Fruit fly (Drosophila melanogaster) whole organism, adult: ENCODE data around the gene CG18649.

Experiments used
- CG12768 ChIP-seq: fragments of 200-800 bp; sonication (Bioruptor generic); optimal IDR thresholded peaks from 2 replicates; lab custom pipeline; 2017; ENCODE audit warnings: missing biosample characterization, missing genetic modification characterization, mild to moderate bottlenecking, moderate library complexity, missing genetic modification reagents
- CG5204 ChIP-seq: fragments of 200-800 bp; sonication (Bioruptor generic); optimal IDR thresholded peaks from 2 replicates; lab custom pipeline; 2016; ENCODE audit warnings: missing biosample characterization, missing genetic modification characterization
- CG7045 ChIP-seq: fragments of 200-800 bp; sonication (Bioruptor generic); optimal IDR thresholded peaks from 2 replicates; lab custom pipeline; 2017; ENCODE audit warnings: missing biosample characterization, mild to moderate bottlenecking, missing genetic modification characterization
- CG7101 ChIP-seq: fragments of 200-800 bp; sonication (Bioruptor generic); optimal IDR thresholded peaks from 2 replicates; lab custom pipeline; 2018; ENCODE audit warnings: missing biosample characterization, mild to moderate bottlenecking, missing genetic modification characterization, moderate library complexity
- Clk ChIP-seq: fragments of 200-800 bp; sonication (Bioruptor generic); optimal IDR thresholded peaks from 2 replicates; lab custom pipeline; 2017; ENCODE audit warnings: missing biosample characterization, missing genetic modification characterization
- Crg-1 ChIP-seq: fragments of 200-800 bp; sonication (Bioruptor generic); optimal IDR thresholded peaks from 2 replicates; lab custom pipeline; 2016; ENCODE audit warnings: missing biosample characterization, missing genetic modification characterization
- Hr96 ChIP-seq: fragments of 200-800 bp; sonication (Bioruptor generic); optimal IDR thresholded peaks from 2 replicates; lab custom pipeline; 2016; ENCODE audit warnings: missing biosample characterization, missing genetic modification characterization
- Mnt ChIP-seq: fragments of 200-800 bp; sonication (Bioruptor generic); optimal IDR thresholded peaks from 2 replicates; lab custom pipeline; 2016; ENCODE audit warnings: missing biosample characterization, mild to moderate bottlenecking, missing genetic modification characterization
- bab1 ChIP-seq: fragments of 200-800 bp; sonication (Bioruptor generic); optimal IDR thresholded peaks from 3 replicates; lab custom pipeline; 2019; ENCODE audit warnings: missing biosample characterization, mild to moderate bottlenecking, missing genetic modification characterization, moderate library complexity
- cnc ChIP-seq, 2 experiments: fragments of >200 bp; optimal IDR thresholded peaks; 2 replicates each; lab custom pipeline; 2017
- kay ChIP-seq: fragments of 200-800 bp; sonication (Bioruptor generic); peaks from one replicate; lab custom pipeline; 2016; ENCODE audit warnings: missing biosample characterization, missing genetic modification characterization, borderline replicate concordance
- ovo ChIP-seq: fragments of 200-800 bp; sonication (Bioruptor generic); optimal IDR thresholded peaks from 2 replicates; lab custom pipeline; 2016; ENCODE audit warnings: missing biosample characterization, missing genetic modification characterization
- pad ChIP-seq: fragments of 200-800 bp; sonication (Bioruptor generic); optimal IDR thresholded peaks from 3 replicates; lab custom pipeline; 2017; ENCODE audit warnings: missing biosample characterization, missing genetic modification characterization, mild to moderate bottlenecking, moderate library complexity, missing genetic modification reagents
- tj ChIP-seq: fragments of 200-800 bp; sonication (Bioruptor generic); optimal IDR thresholded peaks from 3 replicates; lab custom pipeline; 2017; ENCODE audit warnings: missing biosample characterization, mild to moderate bottlenecking, missing genetic modification characterization, moderate library complexity
- toe ChIP-seq: fragments of 200-800 bp; sonication (Bioruptor generic); optimal IDR thresholded peaks from 2 replicates; lab custom pipeline; 2016; ENCODE audit warnings: missing biosample characterization, missing genetic modification characterization

Gene CG18649

DNA sequence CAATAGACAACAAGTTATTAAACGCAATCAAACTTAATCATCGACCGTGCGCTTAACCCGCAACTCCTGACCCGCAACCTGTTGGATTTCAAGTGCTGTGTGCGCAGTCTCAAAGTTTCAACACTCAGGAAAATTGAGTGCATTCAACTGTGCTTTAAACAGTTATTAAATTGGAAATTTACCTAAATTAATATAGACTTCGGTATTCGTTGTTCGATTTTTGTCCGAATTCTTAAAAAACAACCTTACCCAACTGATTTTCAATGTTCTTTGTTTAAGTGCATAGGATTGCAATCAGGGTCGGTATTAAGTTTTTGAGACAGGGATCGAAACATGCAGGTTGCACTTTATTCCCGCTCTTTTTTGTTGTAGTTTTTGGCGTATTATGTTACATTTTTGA lies 48.9 kb downstream of the CG18649 start:
- TF ChIP-seq cnc (optimal IDR thresholded peaks at IDR 0.05; lab: Kevin White, UChicago) (no peak), Hr96 (GFP tag; lab: Kevin White, UChicago) (no peak), tj (no peak), bab1 (GFP tag; lab: Kevin White, UChicago) (no peak), kay (no peak), Clk (GFP tag; lab: Kevin White, UChicago) (no peak), toe (GFP tag; lab: Kevin White, UChicago) (no peak), CG7101 (tag; lab: Kevin White, UChicago) (no peak), CG5204 (GFP tag; lab: Kevin White, UChicago) (no peak), ovo (GFP tag; lab: Kevin White, UChicago) (no peak), CG7045 (no peak), pad (GFP tag; lab: Kevin White, UChicago) (no peak), CG12768 (no peak), Crg-1 (GFP tag; lab: Kevin White, UChicago) (no peak), Mnt (GFP tag; lab: Kevin White, UChicago) (no peak)
